Worm (Caenorhabditis elegans) whole organism, L4 larva: ENCODE measurements around the gene R11G1.11.

ENCODE experiments used
- F44E2.7 ChIP-seq: fragments of 200-800 bp; sonication (Bioruptor generic); IDR thresholded peaks from 2 replicates; pipeline ENCODE4 v2.1.2; 2022; ENCODE audit warnings: missing genetic modification characterization, missing compliant biosample characterization
- F49E8.2 ChIP-seq: sonication (generic microtip); optimal IDR thresholded peaks from 2 replicates; lab custom pipeline; 2016; ENCODE audit warnings: missing compliant biosample characterization, mild to moderate bottlenecking, missing genetic modification characterization, borderline replicate concordance
- R02D3.7 ChIP-seq: fragments of 150-350 bp; sonication (generic microtip); optimal IDR thresholded peaks from 3 replicates; lab custom pipeline; 2014; ENCODE audit warnings: missing biosample characterization, missing genetic modification characterization
- T20F7.1 ChIP-seq: fragments of 200-800 bp; sonication (Bioruptor generic); optimal IDR thresholded peaks from 2 replicates; lab custom pipeline; 2018; ENCODE audit warnings: mild to moderate bottlenecking, missing genetic modification characterization, missing compliant biosample characterization
- Y48G9A.11 ChIP-seq: fragments of 200-800 bp; sonication (Bioruptor generic); IDR thresholded peaks from 2 replicates; pipeline ENCODE4 v1.3.6; 2022; ENCODE audit warnings: missing genetic modification reagents, missing genetic modification characterization, missing compliant biosample characterization
- Y5F2A.4 ChIP-seq: fragments of 200-800 bp; sonication (Bioruptor generic); optimal IDR thresholded peaks from 2 replicates; lab custom pipeline; 2018; ENCODE audit warnings: mild to moderate bottlenecking, missing genetic modification characterization, missing compliant biosample characterization
- ZK337.2 ChIP-seq: fragments of 200-800 bp; sonication (Bioruptor generic); IDR thresholded peaks from 2 replicates; pipeline ENCODE4 v1.3.6; 2022; ENCODE audit warnings: missing genetic modification reagents, missing genetic modification characterization, missing compliant biosample characterization
- aha-1 ChIP-seq: fragments of 150-350 bp; peaks from one replicate; lab custom pipeline; 2014; ENCODE audit warnings: missing biosample characterization, missing genetic modification characterization
- ama-1 ChIP-seq: fragments of 150-350 bp; optimal IDR thresholded peaks from 2 replicates; lab custom pipeline; 2014; ENCODE audit warnings: inconsistent platforms, mixed read lengths
- attf-4 ChIP-seq: sonication (generic microtip); optimal IDR thresholded peaks from 3 replicates; lab custom pipeline; 2017; ENCODE audit warnings: missing biosample characterization, missing genetic modification characterization
- ceh-20 ChIP-seq: fragments of 200-800 bp; sonication (Bioruptor generic); IDR thresholded peaks from 2 replicates; pipeline ENCODE4 v1.3.6; 2022; ENCODE audit warnings: missing genetic modification reagents, missing genetic modification characterization, missing compliant biosample characterization
- ceh-32 ChIP-seq: sonication (generic microtip); optimal IDR thresholded peaks from 2 replicates; lab custom pipeline; 2016; ENCODE audit warnings: mild to moderate bottlenecking, missing genetic modification characterization, missing compliant biosample characterization; ENCODE audit not compliant: poor library complexity
- ceh-62 ChIP-seq: sonication (generic microtip); optimal IDR thresholded peaks from 2 replicates; lab custom pipeline; 2017; ENCODE audit warnings: missing biosample characterization, missing genetic modification characterization
- cey-2 ChIP-seq: sonication (generic microtip); optimal IDR thresholded peaks from 3 replicates; lab custom pipeline; 2017; ENCODE audit warnings: missing genetic modification characterization, mild to moderate bottlenecking, missing compliant biosample characterization, antibody characterized with exemption, borderline replicate concordance; ENCODE audit not compliant: insufficient read depth
- daf-12 ChIP-seq: fragments of 150-350 bp; optimal IDR thresholded peaks from 2 replicates; lab custom pipeline; 2014; ENCODE audit warnings: missing biosample characterization, missing genetic modification reagents, missing genetic modification characterization
- dmd-6 ChIP-seq: fragments of 200-800 bp; sonication (Bioruptor generic); IDR thresholded peaks from 2 replicates; pipeline ENCODE4 v1.3.6; 2022; ENCODE audit warnings: missing genetic modification reagents, missing genetic modification characterization, missing compliant biosample characterization
- dpl-1 ChIP-seq: fragments of 150-350 bp; optimal IDR thresholded peaks from 2 replicates; lab custom pipeline; 2014; ENCODE audit warnings: missing biosample characterization, missing genetic modification reagents, missing genetic modification characterization
- duxl-1 ChIP-seq: sonication (generic microtip); optimal IDR thresholded peaks from 2 replicates; lab custom pipeline; 2016; ENCODE audit warnings: mild to moderate bottlenecking, missing genetic modification characterization, moderate library complexity, missing compliant biosample characterization; ENCODE audit not compliant: poor library complexity
- egl-43 ChIP-seq: fragments of 200-800 bp; sonication (Bioruptor generic); IDR thresholded peaks from 2 replicates; pipeline ENCODE4 v1.3.6; 2022; ENCODE audit warnings: missing genetic modification reagents, missing genetic modification characterization, missing compliant biosample characterization
- hmg-1.1 ChIP-seq: fragments of 200-800 bp; sonication (Bioruptor generic); IDR thresholded peaks from 2 replicates; pipeline ENCODE4 v1.3.6; 2022; ENCODE audit warnings: missing genetic modification reagents, missing genetic modification characterization, missing compliant biosample characterization
- jun-1 ChIP-seq: fragments of 150-350 bp; optimal IDR thresholded peaks from 2 replicates; lab custom pipeline; 2014; ENCODE audit warnings: missing biosample characterization, missing genetic modification reagents, missing genetic modification characterization
- lin-1 ChIP-seq: fragments of 200-800 bp; sonication (Bioruptor generic); IDR thresholded peaks from 2 replicates; pipeline ENCODE4 v1.3.6; 2022; ENCODE audit warnings: missing genetic modification reagents, missing genetic modification characterization, missing compliant biosample characterization
- lin-13 ChIP-seq: fragments of 150-350 bp; optimal IDR thresholded peaks from 2 replicates; lab custom pipeline; 2014; ENCODE audit warnings: missing biosample characterization, missing genetic modification reagents, missing genetic modification characterization
- lin-39 ChIP-seq: fragments of 150-350 bp; optimal IDR thresholded peaks from 2 replicates; lab custom pipeline; 2014; ENCODE audit warnings: missing biosample characterization, missing genetic modification reagents, missing genetic modification characterization
- madf-5 ChIP-seq, 2 experiments: fragments of 200-800 bp; sonication (Bioruptor generic); IDR thresholded peaks; 2 replicates each; pipeline ENCODE4 v1.3.6; 2022; ENCODE audit warnings: missing compliant biosample characterization in 2 of 2, missing genetic modification characterization in 2 of 2
- madf-9 ChIP-seq: fragments of 200-800 bp; sonication (Bioruptor generic); conservative IDR thresholded peaks from 2 replicates; pipeline ENCODE4 v1.3.6; 2022; ENCODE audit warnings: missing genetic modification reagents, missing genetic modification characterization, missing compliant biosample characterization
- nhr-10 ChIP-seq: fragments of 150-350 bp; optimal IDR thresholded peaks from 2 replicates; lab custom pipeline; 2014; ENCODE audit warnings: missing biosample characterization, missing genetic modification characterization
- nhr-102 ChIP-seq: sonication (generic microtip); optimal IDR thresholded peaks from 2 replicates; lab custom pipeline; 2016; ENCODE audit warnings: mild to moderate bottlenecking, missing genetic modification characterization, moderate library complexity, missing compliant biosample characterization
- nhr-11 ChIP-seq: fragments of 150-350 bp; optimal IDR thresholded peaks from 2 replicates; lab custom pipeline; 2014; ENCODE audit warnings: missing biosample characterization, missing genetic modification characterization
- nhr-111 ChIP-seq: fragments of 200-800 bp; sonication (Bioruptor generic); optimal IDR thresholded peaks from 2 replicates; lab custom pipeline; 2018; ENCODE audit warnings: mild to moderate bottlenecking, missing genetic modification characterization, missing compliant biosample characterization
- nhr-237 ChIP-seq: sonication (generic microtip); optimal IDR thresholded peaks from 2 replicates; lab custom pipeline; 2017; ENCODE audit warnings: missing biosample characterization, missing genetic modification characterization
- nhr-25 ChIP-seq: sonication (generic microtip); optimal IDR thresholded peaks from 2 replicates; lab custom pipeline; 2017; ENCODE audit warnings: missing genetic modification characterization, mild to moderate bottlenecking, missing compliant biosample characterization, antibody characterized with exemption, moderate library complexity, borderline replicate concordance; ENCODE audit not compliant: insufficient read depth
- nhr-48 ChIP-seq: sonication (generic microtip); optimal IDR thresholded peaks from 2 replicates; lab custom pipeline; 2016; ENCODE audit warnings: mild to moderate bottlenecking, missing genetic modification characterization, missing compliant biosample characterization
- nhr-6 ChIP-seq: fragments of 150-350 bp; optimal IDR thresholded peaks from 2 replicates; lab custom pipeline; 2014; ENCODE audit warnings: missing biosample characterization, missing genetic modification characterization
- nhr-76 ChIP-seq: fragments of 150-350 bp; optimal IDR thresholded peaks from 2 replicates; lab custom pipeline; 2014; ENCODE audit warnings: missing biosample characterization, missing genetic modification characterization
- pqm-1 ChIP-seq: sonication (generic microtip); optimal IDR thresholded peaks from 2 replicates; lab custom pipeline; 2017; ENCODE audit warnings: missing biosample characterization, missing genetic modification characterization
- rbr-2 ChIP-seq: sonication (generic microtip); optimal IDR thresholded peaks from 2 replicates; lab custom pipeline; 2016; ENCODE audit warnings: missing genotype, missing genetic modification characterization, missing compliant biosample characterization
- saeg-2 ChIP-seq: fragments of 200-800 bp; sonication (Bioruptor generic); IDR thresholded peaks from 2 replicates; pipeline ENCODE4 v1.3.6; 2022; ENCODE audit warnings: missing genetic modification reagents, missing genetic modification characterization, missing compliant biosample characterization
- set-16 ChIP-seq: fragments of 200-800 bp; sonication (Bioruptor generic); IDR thresholded peaks from 2 replicates; pipeline ENCODE4 v1.3.6; 2022; ENCODE audit warnings: missing genetic modification reagents, missing genetic modification characterization, missing compliant biosample characterization
- skn-1 ChIP-seq: fragments of 150-350 bp; optimal IDR thresholded peaks from 2 replicates; lab custom pipeline; 2014; ENCODE audit warnings: missing biosample characterization, missing genetic modification characterization
- snpc-1.2 ChIP-seq: fragments of 200-800 bp; sonication (Bioruptor generic); IDR thresholded peaks from 2 replicates; pipeline ENCODE4 v1.3.6; 2022; ENCODE audit warnings: missing genetic modification reagents, missing genetic modification characterization, missing compliant biosample characterization
- snpc-4 ChIP-seq: fragments of 150-350 bp; optimal IDR thresholded peaks from 2 replicates; lab custom pipeline; 2014; ENCODE audit warnings: missing biosample characterization, missing genetic modification characterization
- spr-1 ChIP-seq: sonication (generic microtip); optimal IDR thresholded peaks from 2 replicates; lab custom pipeline; 2016; ENCODE audit warnings: mild to moderate bottlenecking, missing genetic modification characterization, missing compliant biosample characterization
- spr-3 ChIP-seq: fragments of 200-800 bp; sonication (Bioruptor generic); optimal IDR thresholded peaks from 2 replicates; lab custom pipeline; 2018; ENCODE audit warnings: mild to moderate bottlenecking, missing genetic modification characterization, missing compliant biosample characterization
- tag-97 ChIP-seq: fragments of 200-800 bp; sonication (Bioruptor generic); IDR thresholded peaks from 2 replicates; pipeline ENCODE4 v1.3.6; 2022; ENCODE audit warnings: missing genetic modification characterization, missing compliant biosample characterization
- unc-130 ChIP-seq: sonication (generic microtip); optimal IDR thresholded peaks from 2 replicates; lab custom pipeline; 2016; ENCODE audit warnings: missing genetic modification reagents, missing genetic modification characterization, missing compliant biosample characterization
- unc-39 ChIP-seq: sonication (generic microtip); optimal IDR thresholded peaks from 2 replicates; lab custom pipeline; 2017; ENCODE audit warnings: missing biosample characterization, missing genetic modification characterization
- unc-62 ChIP-seq, 3 experiments: fragments of 150-350 bp in 1 of 3; sonication (generic microtip); optimal IDR thresholded peaks in 2 of 3; peaks in 1 of 3; 1 replicate in 1 of 3; 2 replicates in 2 of 3; lab custom pipeline; 2014 to 2017; ENCODE audit warnings: missing biosample characterization in 3 of 3, missing genetic modification characterization in 3 of 3, missing genetic modification reagents in 3 of 3, missing genotype in 1 of 3
- zag-1 ChIP-seq: fragments of 150-350 bp; optimal IDR thresholded peaks from 2 replicates; lab custom pipeline; 2014; ENCODE audit warnings: missing biosample characterization, missing genetic modification characterization
- zip-2 ChIP-seq: fragments of 150-350 bp; optimal IDR thresholded peaks from 2 replicates; lab custom pipeline; 2014; ENCODE audit warnings: missing biosample characterization, missing genetic modification characterization
- ztf-7 ChIP-seq: fragments of 150-350 bp; optimal IDR thresholded peaks from 2 replicates; lab custom pipeline; 2014; ENCODE audit warnings: missing biosample characterization, missing genetic modification characterization

The R11G1.11 gene

ce11 chrX:3650100-3650809 is 4.5 kb upstream of the R11G1.11 start, which contains the start of the genes sax-1 and R11G1.2 (continued):
- no peak for TF ChIP-seq nhr-11 (tag; lab: Kevin White, UChicago)
- TF ChIP-seq attf-4 (tag; lab: Kevin White, UChicago) = no peak
- no peak for TF ChIP-seq skn-1 (tag; lab: Kevin White, UChicago)
- TF ChIP-seq ceh-20 (GFP tag; lab: Robert Waterston, UW) = no peak
- TF ChIP-seq spr-1 = no peak
- TF ChIP-seq jun-1 (tag; lab: Kevin White, UChicago) = no peak
- no peak for TF ChIP-seq pqm-1 (tag; lab: Kevin White, UChicago)
- TF ChIP-seq nhr-237 = no peak
- no peak for TF ChIP-seq Y5F2A.4 (GFP tag; lab: Kevin White, UChicago)
- peak; percentile 29 for TF ChIP-seq nhr-48 (tag; lab: Kevin White, UChicago)
- TF ChIP-seq unc-62 (GFP tag; optimal IDR thresholded peaks at IDR 0.05 in 1 of 2; lab: Kevin White, UChicago) = peak in 1 of 2 experiments; percentile 35
- TF ChIP-seq unc-62 (tag; optimal IDR thresholded peaks at IDR 0.05; lab: Kevin White, UChicago) = no peak
- TF ChIP-seq lin-13 = no peak
- no peak for TF ChIP-seq cey-2
- no peak for TF ChIP-seq nhr-76
- TF ChIP-seq T20F7.1 = no peak
- TF ChIP-seq snpc-1.2 = no peak
- no peak for TF ChIP-seq ceh-32 (tag; lab: Kevin White, UChicago)
- peak; percentile 34 for TF ChIP-seq nhr-6 (tag; lab: Kevin White, UChicago)
- TF ChIP-seq unc-130 (GFP tag; lab: Kevin White, UChicago) = no peak
- TF ChIP-seq Y48G9A.11 (GFP tag; lab: Robert Waterston, UW) = no peak
- TF ChIP-seq nhr-111 (GFP tag; lab: Kevin White, UChicago) = no peak
- TF ChIP-seq set-16 (GFP tag; lab: Robert Waterston, UW) = no peak
- no peak for TF ChIP-seq R02D3.7 (tag; lab: Kevin White, UChicago)
- no peak for TF ChIP-seq madf-5 (GFP tag; IDR thresholded peaks at IDR 0.05; lab: Robert Waterston, UW)
- TF ChIP-seq hmg-1.1 (GFP tag; lab: Robert Waterston, UW) = peak; percentile 68
- TF ChIP-seq lin-39 (tag; lab: Kevin White, UChicago) = no peak
- peak; percentile 55 for TF ChIP-seq dmd-6 (GFP tag; lab: Robert Waterston, UW)
- no peak for TF ChIP-seq nhr-102 (tag; lab: Kevin White, UChicago)
- TF ChIP-seq egl-43 = no peak
- TF ChIP-seq lin-1 (GFP tag; lab: Robert Waterston, UW) = no peak
- no peak for TF ChIP-seq F44E2.7 (GFP tag; lab: Robert Waterston, UW)
- no peak for TF ChIP-seq saeg-2 (GFP tag; lab: Robert Waterston, UW)
- TF ChIP-seq spr-3 (GFP tag; lab: Kevin White, UChicago) = no peak
- no peak for TF ChIP-seq zip-2 (tag; lab: Kevin White, UChicago)
- no peak for TF ChIP-seq unc-39 (tag; lab: Kevin White, UChicago)
- peak; percentile 9 for TF ChIP-seq aha-1
- TF ChIP-seq daf-12 = no peak
- TF ChIP-seq ztf-7 = peak; percentile 56
- peak; percentile 14 for TF ChIP-seq dpl-1 (GFP tag; lab: Kevin White, UChicago)
- peak; percentile 25 for TF ChIP-seq nhr-25 (tag; lab: Kevin White, UChicago)
- no peak for TF ChIP-seq ceh-62 (tag; lab: Kevin White, UChicago)
- 0 out of 2 replicates have a peak, but pooled peaks have one; percentile 16 for TF ChIP-seq madf-9 (GFP tag; lab: Robert Waterston, UW)
- TF ChIP-seq F49E8.2 (tag; lab: Kevin White, UChicago) = no peak
- TF ChIP-seq zag-1 (tag; lab: Kevin White, UChicago) = no peak
- TF ChIP-seq snpc-4 (tag; lab: Kevin White, UChicago) = no peak
- no peak for TF ChIP-seq ama-1 (lab: Kevin White, UChicago)
- no peak for TF ChIP-seq duxl-1
- no peak for TF ChIP-seq nhr-10
- TF ChIP-seq ZK337.2 = no peak
- TF ChIP-seq rbr-2 (tag; lab: Kevin White, UChicago) = peak; percentile 64
- TF ChIP-seq tag-97 (GFP tag; lab: Robert Waterston, UW) = no peak
